Fruit fly (Drosophila melanogaster) whole organism: ENCODE results near the gene Hez.

Experiments
- CG8478 ChIP-seq: fragments of >200 bp; optimal IDR thresholded peaks from 2 replicates; lab custom pipeline; 2018; ENCODE audit warnings: inconsistent platforms
- Dll ChIP-seq: fragments of >200 bp; optimal IDR thresholded peaks from 2 replicates; lab custom pipeline; 2017
- EcR ChIP-seq, 2 experiments: fragments of >200 bp; optimal IDR thresholded peaks; 2 replicates each; lab custom pipeline; 2017; ENCODE audit warnings: missing biosample characterization in 2 of 2, missing genetic modification characterization in 2 of 2, missing genetic modification reagents in 2 of 2
- pan ChIP-seq: fragments of >200 bp; optimal IDR thresholded peaks from 2 replicates; lab custom pipeline; 2017
- psq ChIP-seq: fragments of >200 bp; optimal IDR thresholded peaks from 2 replicates; lab custom pipeline; 2017
- usp ChIP-seq: fragments of >200 bp; optimal IDR thresholded peaks from 2 replicates; lab custom pipeline; 2017; ENCODE audit warnings: missing biosample characterization, missing genetic modification characterization, mixed read lengths

The Hez gene

dm6 chr3L:9865053-9865442 lies 29.5 kb downstream of the Hez start:
- TF ChIP-seq psq (lab: Kevin White, UChicago) (no peak), CG8478 (lab: Kevin White, UChicago) (no peak), usp (GFP tag; lab: Kevin White, UChicago) (no peak), pan (lab: Kevin White, UChicago) (no peak), EcR (GFP tag; optimal IDR thresholded peaks at IDR 0.05; lab: Kevin White, UChicago) (no peak), Dll (no peak)

dm6 chr3L:9864275-9865052 lies 30.1 kb downstream of the Hez start, which contains the start of the genes iPLA2-VIA and Ciz1:
Gene iPLA2-VIA, minus strand, starts transcription at chr3L:9864349.
Gene Ciz1, plus strand, starts transcription at chr3L:9864639.
- TF ChIP-seq Dll (no peak), EcR (GFP tag; optimal IDR thresholded peaks at IDR 0.05; lab: Kevin White, UChicago) (no peak), pan (lab: Kevin White, UChicago) (no peak), usp (GFP tag; lab: Kevin White, UChicago) (no peak)

DNA sequence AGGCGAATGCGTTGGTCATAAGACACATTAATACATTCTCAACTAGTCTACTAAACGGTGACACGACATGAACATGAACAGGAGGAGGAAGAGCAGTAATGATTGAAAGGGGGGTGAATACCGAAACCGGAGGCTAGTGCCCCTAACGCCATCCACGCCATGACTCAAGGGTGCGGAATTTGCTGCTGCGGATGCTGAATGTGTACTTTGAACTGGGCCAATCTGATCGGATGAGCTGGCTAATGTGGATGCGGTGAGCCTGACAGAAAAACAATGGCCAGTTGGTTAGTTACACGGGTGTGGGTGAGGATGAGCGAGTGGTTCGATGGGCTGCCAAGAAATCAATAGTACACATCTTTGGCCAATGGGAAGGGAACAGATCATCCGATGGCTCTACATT lies 30.9 kb downstream of the Hez start:
- no peak for TF ChIP-seq usp (GFP tag; lab: Kevin White, UChicago)
- no peak for TF ChIP-seq psq (lab: Kevin White, UChicago)
- no peak for TF ChIP-seq EcR (GFP tag; optimal IDR thresholded peaks at IDR 0.05; lab: Kevin White, UChicago)
- no peak for TF ChIP-seq Dll
- TF ChIP-seq CG8478 (lab: Kevin White, UChicago), result no peak
- no peak for TF ChIP-seq pan (lab: Kevin White, UChicago)

- no peak for TF ChIP-seq pan (lab: Kevin White, UChicago)
- no peak for TF ChIP-seq psq (lab: Kevin White, UChicago)
- no peak for TF ChIP-seq Dll
- TF ChIP-seq usp (GFP tag; lab: Kevin White, UChicago), result no peak
- TF ChIP-seq EcR (GFP tag; optimal IDR thresholded peaks at IDR 0.05; lab: Kevin White, UChicago), result no peak
- no peak for TF ChIP-seq CG8478 (lab: Kevin White, UChicago)
Measured at dm6 chr3L:9859624-9860023, 34.9 kb downstream of the Hez start, which contains the start of gene CG10809. Gene CG10809, minus strand, starts transcription at chr3L:9859889.

DNA sequence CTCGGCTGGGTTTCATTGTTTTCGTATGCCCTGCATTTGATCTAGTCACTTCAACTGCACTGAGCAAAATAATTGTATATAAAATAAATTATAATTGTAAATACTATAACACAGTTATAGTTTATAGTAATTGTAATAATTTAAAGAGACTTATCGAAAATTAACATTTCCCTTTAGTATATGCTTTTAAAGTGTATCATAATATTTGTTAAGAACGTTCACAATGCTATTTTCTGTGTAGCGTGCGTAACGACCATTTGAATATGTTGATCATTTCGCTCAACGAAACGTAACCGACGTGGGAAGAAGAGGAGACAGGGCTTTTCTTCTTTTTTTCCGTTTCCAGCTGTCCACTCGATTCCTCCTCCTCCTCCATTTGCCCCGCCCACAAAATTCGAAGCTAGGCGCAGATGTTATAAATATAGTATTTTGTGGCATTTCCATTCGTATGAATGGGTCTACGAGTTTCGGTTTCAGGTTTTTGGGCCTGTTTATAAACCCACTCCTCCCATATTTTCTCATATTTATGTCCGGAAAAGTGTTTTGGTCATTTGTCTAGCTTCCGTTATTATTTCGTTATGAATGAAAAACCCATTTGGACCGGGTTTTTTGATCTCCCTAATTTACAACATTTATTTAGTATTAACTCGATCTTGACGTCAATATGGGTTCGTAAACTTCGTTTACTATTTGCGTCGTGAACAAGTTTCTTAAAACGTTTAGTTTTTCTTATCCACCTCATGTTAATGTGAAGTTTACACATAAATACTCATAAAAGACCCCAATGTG lies 37.9 kb downstream of the Hez start:
- TF ChIP-seq pan (lab: Kevin White, UChicago), result no peak
- TF ChIP-seq psq (lab: Kevin White, UChicago), result no peak
- no peak for TF ChIP-seq CG8478 (lab: Kevin White, UChicago)
- TF ChIP-seq usp (GFP tag; lab: Kevin White, UChicago), result no peak
- TF ChIP-seq Dll, result no peak
- TF ChIP-seq EcR (GFP tag; optimal IDR thresholded peaks at IDR 0.05; lab: Kevin White, UChicago), result no peak

DNA sequence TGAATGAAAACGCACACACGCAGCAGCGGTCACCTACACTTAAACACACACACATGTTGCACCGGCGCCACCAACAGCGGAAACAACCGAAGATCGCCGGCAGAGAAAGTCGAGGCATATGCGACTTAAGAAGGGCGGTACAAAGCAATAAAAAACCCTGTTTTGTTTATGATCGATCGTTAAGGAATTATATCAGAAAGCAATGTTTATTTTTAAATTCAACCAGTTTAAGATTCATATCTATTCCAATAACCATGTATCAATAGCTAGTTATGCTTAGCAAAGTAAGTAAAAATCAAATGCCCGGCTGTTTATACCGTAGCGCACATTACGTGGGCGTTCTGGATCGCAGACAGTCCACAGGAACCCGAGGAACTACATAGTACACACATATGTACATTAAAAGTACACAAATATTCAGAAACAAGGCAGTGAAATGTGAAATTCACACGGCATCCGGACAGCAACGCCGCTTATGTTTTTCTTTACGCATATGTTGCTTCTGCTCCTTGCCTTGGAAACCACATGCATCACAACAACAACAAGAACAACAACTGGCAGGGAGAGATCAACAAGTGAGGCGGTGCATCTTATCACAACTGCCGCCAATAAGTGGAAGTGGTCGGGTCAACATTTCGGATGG lies 38.6 kb downstream of the Hez start:
- TF ChIP-seq CG8478 (lab: Kevin White, UChicago), result no peak
- TF ChIP-seq EcR (GFP tag; optimal IDR thresholded peaks at IDR 0.05; lab: Kevin White, UChicago), result no peak
- TF ChIP-seq usp (GFP tag; lab: Kevin White, UChicago), result no peak

DNA sequence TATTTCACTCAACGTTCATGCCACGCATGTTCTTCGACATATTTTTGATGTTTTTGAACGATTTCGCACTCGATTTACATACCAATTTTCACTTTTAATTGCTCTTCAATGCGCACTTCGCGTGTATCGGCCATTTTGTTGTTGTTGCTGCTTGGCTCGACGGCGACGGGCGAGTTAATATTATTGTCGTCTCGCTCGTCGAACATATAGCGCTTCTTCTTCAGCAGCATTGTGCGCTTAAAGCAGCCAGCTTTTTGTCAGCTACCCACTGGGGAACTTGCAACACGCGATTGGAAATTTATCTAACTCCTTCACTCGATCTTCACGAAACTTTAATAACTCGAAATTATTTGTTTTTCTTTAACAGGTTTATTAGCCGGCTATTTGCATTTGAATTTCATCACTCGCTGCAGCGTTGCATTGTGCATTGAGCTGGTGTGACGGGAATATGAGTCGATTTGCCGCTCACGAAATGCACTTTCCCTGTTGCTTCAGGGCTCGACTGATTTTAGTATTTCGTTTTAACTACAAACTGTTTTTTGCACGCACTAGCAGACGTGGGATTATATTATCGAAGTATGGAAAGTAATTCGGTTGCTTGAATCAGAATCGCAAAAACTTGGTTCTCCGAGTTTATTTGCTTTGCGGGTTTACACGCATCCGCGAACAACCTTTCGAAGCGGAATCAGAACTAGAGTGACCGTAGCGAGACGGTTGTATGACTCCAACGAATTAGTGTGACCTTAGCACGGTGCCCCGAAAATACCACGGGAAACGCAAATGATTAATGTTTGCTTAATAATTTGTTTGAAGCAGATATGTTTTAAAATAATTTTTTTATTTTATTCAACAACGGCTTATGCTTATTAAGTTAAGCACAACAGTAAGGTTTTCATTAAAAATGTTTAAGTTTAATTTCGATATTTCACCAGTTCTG lies 39.7 kb downstream of the Hez start, which contains the start of gene RasGAP1:
TSS of gene RasGAP1 (minus strand) at position 703 of the 937 bp plus-strand sequence.
- TF ChIP-seq usp (GFP tag; lab: Kevin White, UChicago) (no peak), CG8478 (lab: Kevin White, UChicago) (peak; percentile 37)

DNA sequence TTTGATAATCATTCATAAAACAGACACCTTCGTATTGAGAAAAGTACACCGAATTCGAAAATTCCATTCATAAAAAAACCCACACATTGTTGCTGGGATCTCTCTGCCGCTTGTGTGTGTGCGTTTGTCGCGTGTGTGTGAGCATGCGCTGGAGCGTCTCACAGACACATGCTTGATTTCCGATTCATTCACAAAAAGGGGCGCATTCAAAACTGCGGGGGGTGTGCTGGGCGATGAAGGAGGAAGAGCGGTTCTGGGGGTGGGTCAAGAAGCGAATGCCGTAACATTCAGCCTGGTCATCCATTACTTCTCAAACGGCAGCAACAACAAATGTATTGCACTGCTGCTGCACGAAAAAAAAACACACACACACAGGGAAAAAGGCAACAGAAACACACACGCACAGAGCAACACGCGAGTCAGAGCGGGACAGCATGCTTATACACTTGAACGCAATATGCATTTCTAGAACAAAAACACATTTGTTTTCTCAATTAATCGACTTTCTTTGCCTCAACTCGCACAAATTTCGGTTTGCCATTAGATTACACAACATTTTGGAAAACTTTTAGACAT lies 40.6 kb downstream of the Hez start:
- peak; percentile 63 for TF ChIP-seq CG8478 (lab: Kevin White, UChicago)
- no peak for TF ChIP-seq pan (lab: Kevin White, UChicago)

DNA sequence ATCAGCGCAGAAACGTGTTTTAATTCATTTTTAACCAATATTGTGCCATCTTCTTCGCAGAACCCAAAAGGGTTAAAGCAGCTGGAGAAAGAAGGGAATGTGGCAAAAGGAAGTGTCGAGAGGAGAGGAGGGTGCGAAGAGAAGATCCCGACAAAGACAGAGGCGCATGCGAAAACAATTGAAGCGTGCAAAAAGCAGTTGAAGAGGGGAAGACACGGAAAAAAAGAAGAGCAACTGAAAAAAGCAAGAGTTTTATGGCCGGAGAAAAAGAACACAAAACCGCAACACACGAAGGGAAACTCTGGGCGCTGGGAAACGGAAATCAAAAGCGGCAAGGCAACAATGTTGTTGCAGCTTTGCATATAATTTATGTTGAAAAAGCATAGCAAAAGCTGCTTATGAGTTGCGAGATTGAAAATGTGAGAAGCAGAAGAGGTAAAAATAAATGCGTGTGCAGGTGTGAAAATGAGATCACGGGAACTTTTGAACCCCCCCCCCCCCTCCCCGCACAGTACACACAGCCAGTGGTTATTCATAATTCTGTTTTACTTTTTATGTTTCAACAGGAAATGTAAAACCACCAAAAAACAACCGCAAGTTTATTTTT lies 41.3 kb downstream of the Hez start:
- no peak for TF ChIP-seq pan (lab: Kevin White, UChicago)
- no peak for TF ChIP-seq psq (lab: Kevin White, UChicago)
- no peak for TF ChIP-seq EcR (GFP tag; optimal IDR thresholded peaks at IDR 0.05; lab: Kevin White, UChicago)

DNA sequence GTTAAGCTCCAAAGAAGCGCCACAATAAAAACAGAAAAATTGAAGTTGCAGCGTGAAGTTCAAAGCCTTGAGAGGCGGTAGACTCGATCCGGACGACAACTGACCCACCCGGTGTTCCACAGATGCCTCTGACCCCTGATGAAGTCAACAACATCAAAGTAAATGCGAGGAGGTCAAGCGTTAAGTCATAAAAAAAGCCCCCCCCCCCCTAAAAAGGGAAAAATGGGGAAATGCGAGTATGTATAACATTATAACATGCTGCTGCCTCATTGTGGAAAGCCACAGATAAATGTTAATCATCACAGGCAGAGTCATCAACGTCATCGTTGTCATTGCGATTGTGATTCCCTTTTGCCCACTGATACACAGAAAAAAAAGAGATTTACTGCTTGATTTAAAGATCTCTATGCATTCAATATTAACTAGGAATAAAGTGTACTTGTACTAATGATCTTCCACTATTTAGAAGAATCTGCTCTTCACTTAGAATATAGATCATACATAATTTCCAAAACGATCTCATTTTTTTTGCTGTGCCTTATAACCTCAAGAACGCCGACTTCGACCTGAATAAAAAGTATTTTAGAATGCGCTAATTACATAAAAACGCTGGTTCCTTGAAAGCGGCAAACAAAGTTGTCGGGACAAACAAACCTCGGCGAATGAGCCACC lies 43.4 kb downstream of the Hez start:
- TF ChIP-seq EcR (GFP tag; optimal IDR thresholded peaks at IDR 0.05; lab: Kevin White, UChicago) (no peak), CG8478 (lab: Kevin White, UChicago) (no peak), usp (GFP tag; lab: Kevin White, UChicago) (no peak), Dll (no peak), psq (lab: Kevin White, UChicago) (no peak), pan (lab: Kevin White, UChicago) (no peak)
